Worm (Caenorhabditis elegans): Measurements from ENCODE around the gene F53F1.2.

The F53F1.2 gene

DNA sequence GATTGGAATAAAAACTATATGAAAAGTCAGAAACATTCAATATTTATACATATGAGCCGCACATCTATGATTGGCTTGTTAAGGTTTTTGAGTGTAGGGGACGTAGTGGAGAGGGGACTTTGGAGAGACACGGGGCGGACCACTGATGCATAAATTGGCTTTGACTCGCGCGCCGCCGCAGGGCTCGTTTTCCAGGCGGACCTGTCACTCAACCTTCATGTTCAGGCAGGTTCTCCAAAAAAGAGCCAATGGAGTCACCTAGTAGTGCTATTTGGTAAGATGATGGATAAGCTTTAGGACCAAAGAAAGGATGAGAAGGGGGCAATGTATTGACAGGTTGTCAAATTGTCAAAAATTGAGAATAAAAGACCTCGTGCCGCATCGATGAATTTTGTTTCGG, 11.6 kb upstream of the F53F1.2 start:
- no peak for TF ChIP-seq F16B12.6 (tag; optimal IDR thresholded peaks at IDR 0.05)
- no peak for TF ChIP-seq C34B4.2 (tag; optimal IDR thresholded peaks at IDR 0.05)
- no peak for TF ChIP-seq egl-13 (tag; optimal IDR thresholded peaks at IDR 0.05)
- no peak for TF ChIP-seq egl-27 (tag; optimal IDR thresholded peaks at IDR 0.05)
- no peak for TF ChIP-seq efl-1 (optimal IDR thresholded peaks at IDR 0.05)
- TF ChIP-seq efl-1 (GFP tag; optimal IDR thresholded peaks at IDR 0.05 in 1 of 2) = no peak
- peak; percentile 25 for TF ChIP-seq pax-3 (tag; optimal IDR thresholded peaks at IDR 0.05)
- TF ChIP-seq sup-37 (GFP tag; optimal IDR thresholded peaks at IDR 0.05) = no peak
- TF ChIP-seq unc-86 (tag; optimal IDR thresholded peaks at IDR 0.05) = no peak
- TF ChIP-seq pag-3 (tag; optimal IDR thresholded peaks at IDR 0.05; ENCODE audit: borderline replicate concordance, insufficient read depth) = no peak
- TF ChIP-seq tbx-2 (tag; optimal IDR thresholded peaks at IDR 0.05) = peak; percentile 28
- no peak for TF ChIP-seq lin-13 (GFP tag; optimal IDR thresholded peaks at IDR 0.05)

DNA sequence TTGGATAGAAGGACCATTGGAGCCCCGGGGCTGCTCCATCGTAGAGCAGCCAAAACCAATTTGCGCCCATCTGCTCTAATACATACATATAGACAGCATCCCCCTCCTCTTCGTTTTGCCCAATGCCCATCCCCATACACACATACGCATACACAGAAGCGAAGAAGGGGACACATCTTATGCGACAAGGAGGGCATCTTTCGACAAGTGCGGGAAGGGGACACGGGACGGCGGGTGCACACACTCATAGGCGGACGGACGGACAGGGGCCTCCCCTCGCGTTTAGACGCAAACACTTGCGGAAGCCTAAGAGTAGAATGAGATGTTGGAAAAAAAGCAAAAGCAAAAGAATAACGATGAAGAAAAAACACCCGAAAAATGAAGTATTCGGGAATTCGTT, 10.2 kb upstream of the F53F1.2 start:
- TF ChIP-seq sptf-1 (tag; optimal IDR thresholded peaks at IDR 0.05) (no peak), nhr-84 (tag; optimal IDR thresholded peaks at IDR 0.05) (no peak), ztf-11 (tag; optimal IDR thresholded peaks at IDR 0.05) (peak in 1 of 2 experiments; percentile 18), nhr-47 (tag; optimal IDR thresholded peaks at IDR 0.05) (peak; percentile 12), C34B4.2 (tag; optimal IDR thresholded peaks at IDR 0.05) (no peak), tbx-2 (tag; optimal IDR thresholded peaks at IDR 0.05) (peak; percentile 10), rnt-1 (tag; optimal IDR thresholded peaks at IDR 0.05) (peak; percentile 13), mab-9 (GFP tag; IDR thresholded peaks at IDR 0.05) (peak; percentile 16; the same call in 1 of the 2 replicates), efl-1 (optimal IDR thresholded peaks at IDR 0.05) (no peak), efl-1 (GFP tag; optimal IDR thresholded peaks at IDR 0.05 in 1 of 2) (peak in 1 of 2 experiments; percentile 86), lin-14 (GFP tag; optimal IDR thresholded peaks at IDR 0.05) (peak; percentile 79), dsc-1 (tag; optimal IDR thresholded peaks at IDR 0.05) (peak; percentile 54), nhr-19 (GFP tag; conservative IDR thresholded peaks at IDR 0.05) (0 out of 2 replicates have a peak, but pooled peaks have one; percentile 7), C04F5.9 (tag; optimal IDR thresholded peaks at IDR 0.05) (no peak), C16A3.4 (tag; optimal IDR thresholded peaks at IDR 0.05) (no peak)

DNA sequence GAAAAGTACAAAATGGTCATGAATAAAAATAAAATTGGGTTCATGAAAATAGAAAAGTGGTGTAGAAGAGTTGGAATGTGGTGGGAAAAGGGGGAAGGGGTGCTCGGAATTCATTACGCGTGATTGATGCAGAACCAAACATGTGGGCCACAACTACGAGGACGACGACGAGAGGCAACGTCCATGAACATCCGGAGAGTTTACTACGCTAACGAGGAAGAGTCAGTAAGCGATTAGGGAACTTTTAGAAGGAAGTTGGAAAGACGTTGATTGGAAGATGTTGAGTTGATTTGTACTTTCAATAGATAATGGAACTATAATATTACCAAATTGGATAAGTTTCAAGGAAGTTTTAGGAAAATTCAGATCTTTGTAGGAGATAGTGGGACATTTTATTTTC, 4.9 kb upstream of the F53F1.2 start:
- TF ChIP-seq lin-35 (GFP tag; optimal IDR thresholded peaks at IDR 0.05) = no peak
- no peak for TF ChIP-seq unc-130 (tag; optimal IDR thresholded peaks at IDR 0.05)
- no peak for TF ChIP-seq blmp-1 (tag; optimal IDR thresholded peaks at IDR 0.05)
- peak; percentile 38 for TF ChIP-seq dsc-1 (tag; optimal IDR thresholded peaks at IDR 0.05)
- TF ChIP-seq lin-14 (GFP tag; optimal IDR thresholded peaks at IDR 0.05) = peak; percentile 63
- no peak for TF ChIP-seq irx-1 (tag; optimal IDR thresholded peaks at IDR 0.05)

ce11 chrV:13402524-13402923, 4.1 kb upstream of the F53F1.2 start:
- TF ChIP-seq ztf-11 (tag; optimal IDR thresholded peaks at IDR 0.05) (no peak), lin-14 (GFP tag; optimal IDR thresholded peaks at IDR 0.05) (peak; percentile 72), nhr-85 (tag) (no peak), nhr-76 (tag; optimal IDR thresholded peaks at IDR 0.05) (no peak), nhr-20 (tag; optimal IDR thresholded peaks at IDR 0.05) (peak; percentile 19), unc-30 (tag; optimal IDR thresholded peaks at IDR 0.05) (no peak), nhr-237 (tag; optimal IDR thresholded peaks at IDR 0.05) (no peak), tlp-1 (tag; optimal IDR thresholded peaks at IDR 0.05) (no peak), hlh-17 (GFP tag; optimal IDR thresholded peaks at IDR 0.05; ENCODE audit: borderline replicate concordance) (no peak), F16B12.6 (tag; optimal IDR thresholded peaks at IDR 0.05) (no peak), aha-1 (tag; optimal IDR thresholded peaks at IDR 0.05) (no peak), rnt-1 (tag; optimal IDR thresholded peaks at IDR 0.05) (peak; percentile 70), ceh-88 (GFP tag; IDR thresholded peaks at IDR 0.05) (no peak), unc-86 (tag; optimal IDR thresholded peaks at IDR 0.05) (no peak), nhr-77 (tag; optimal IDR thresholded peaks at IDR 0.05) (no peak), mep-1 (tag; optimal IDR thresholded peaks at IDR 0.05) (peak; percentile 20), lir-3 (tag; optimal IDR thresholded peaks at IDR 0.05; ENCODE audit: poor library complexity) (no peak), nhr-12 (tag; optimal IDR thresholded peaks at IDR 0.05) (no peak), pqm-1 (tag; optimal IDR thresholded peaks at IDR 0.05) (no peak), lin-39 (tag; optimal IDR thresholded peaks at IDR 0.05) (peak; percentile 64), dpl-1 (GFP tag; optimal IDR thresholded peaks at IDR 0.05) (peak in 1 of 3 experiments; percentile 13), zag-1 (tag; optimal IDR thresholded peaks at IDR 0.05) (no peak), snpc-4 (tag; optimal IDR thresholded peaks at IDR 0.05) (no peak), nhr-84 (tag; optimal IDR thresholded peaks at IDR 0.05) (no peak), alr-1 (tag; optimal IDR thresholded peaks at IDR 0.05; ENCODE audit: borderline replicate concordance) (no peak), hpl-2 (GFP tag; optimal IDR thresholded peaks at IDR 0.05) (no peak), aly-2 (tag; optimal IDR thresholded peaks at IDR 0.05) (no peak), lin-13 (GFP tag; optimal IDR thresholded peaks at IDR 0.05) (no peak)

All from whole organism, L1 larva.